Fruit fly (Drosophila melanogaster) whole organism, embryonic: ENCODE data around the gene CG2540.

ENCODE experiments used
- Ada2b ChIP-seq: fragments of 200-800 bp; sonication (Bioruptor generic); IDR thresholded peaks from 2 replicates; pipeline ENCODE4 v1.3.6; 2022; ENCODE audit warnings: missing biosample characterization, missing genetic modification characterization
- Awh ChIP-seq: fragments of 200-800 bp; sonication (Bioruptor generic); IDR thresholded peaks from 2 replicates; pipeline ENCODE4, ENCODE4 v1.3.6; 2022; ENCODE audit warnings: missing biosample characterization, missing genetic modification characterization
- B-H1 ChIP-seq: fragments of 200-800 bp; sonication (Bioruptor generic); IDR thresholded peaks from 3 replicates; pipeline ENCODE4 v1.3.6; 2022; ENCODE audit warnings: missing biosample characterization, missing genetic modification characterization
- B-H2 ChIP-seq: fragments of 200-800 bp; sonication (Bioruptor generic); optimal IDR thresholded peaks from 2 replicates; lab custom pipeline; 2018; ENCODE audit warnings: missing biosample characterization, mild to moderate bottlenecking, missing genetic modification characterization
- BEAF-32 ChIP-seq: fragments of 200-800 bp; sonication (Bioruptor generic); optimal IDR thresholded peaks from 3 replicates; lab custom pipeline; 2017; ENCODE audit warnings: missing biosample characterization, missing genetic modification characterization, mild to moderate bottlenecking, moderate library complexity, missing genetic modification reagents
- CG12071 ChIP-seq: fragments of 200-800 bp; sonication (Bioruptor generic); optimal IDR thresholded peaks from 3 replicates; lab custom pipeline; 2018; ENCODE audit warnings: missing biosample characterization, mild to moderate bottlenecking, missing genetic modification characterization
- CG1233 ChIP-seq: fragments of 200-800 bp; sonication (Bioruptor generic); optimal IDR thresholded peaks from 4 replicates; lab custom pipeline; 2018; ENCODE audit warnings: missing biosample characterization, mild to moderate bottlenecking, missing genetic modification characterization
- CG17359 ChIP-seq: fragments of 200-800 bp; sonication (Bioruptor generic); optimal IDR thresholded peaks from 3 replicates; lab custom pipeline; 2018; ENCODE audit warnings: missing biosample characterization, mild to moderate bottlenecking, missing genetic modification characterization, moderate library complexity
- CG30403 ChIP-seq: fragments of 200-800 bp; sonication (Bioruptor generic); optimal IDR thresholded peaks from 3 replicates; lab custom pipeline; 2016; ENCODE audit warnings: missing biosample characterization, missing genetic modification characterization
- CG3838 ChIP-seq: fragments of 200-800 bp; sonication (Bioruptor generic); optimal IDR thresholded peaks from 3 replicates; lab custom pipeline; 2016; ENCODE audit warnings: missing biosample characterization, missing genetic modification characterization
- CG4404 ChIP-seq: fragments of 200-800 bp; sonication (Bioruptor generic); IDR thresholded peaks from 2 replicates; pipeline ENCODE4 v1.3.6; 2022; ENCODE audit warnings: missing biosample characterization, missing genetic modification characterization
- CG8388 ChIP-seq: fragments of 200-800 bp; sonication (Bioruptor generic); optimal IDR thresholded peaks from 2 replicates; lab custom pipeline; 2019; ENCODE audit warnings: missing biosample characterization, mild to moderate bottlenecking, missing genetic modification characterization, moderate library complexity
- CTCF ChIP-seq: fragments of 200-800 bp; sonication (Bioruptor generic); optimal IDR thresholded peaks from 2 replicates; lab custom pipeline; 2017; ENCODE audit warnings: missing biosample characterization, mild to moderate bottlenecking, missing genetic modification characterization, moderate library complexity
- CkIIα-i1 ChIP-seq: fragments of 200-800 bp; sonication (Bioruptor generic); IDR thresholded peaks from 2 replicates; pipeline ENCODE4 v1.3.6; 2022; ENCODE audit warnings: missing biosample characterization, missing genetic modification characterization
- Dek ChIP-seq: fragments of 200-800 bp; sonication (Bioruptor generic); optimal IDR thresholded peaks from 3 replicates; lab custom pipeline; 2019; ENCODE audit warnings: missing biosample characterization, mild to moderate bottlenecking, missing genetic modification characterization, moderate library complexity
- Dip2 ChIP-seq: fragments of 200-800 bp; sonication (Bioruptor generic); IDR thresholded peaks from 2 replicates; pipeline ENCODE4 v1.3.6; 2022; ENCODE audit warnings: missing biosample characterization, missing genetic modification characterization
- Dll ChIP-seq: fragments of 200-800 bp; sonication (Bioruptor generic); IDR thresholded peaks from 4 replicates; pipeline ENCODE4 v1.3.6; 2022; ENCODE audit warnings: missing biosample characterization, missing genetic modification characterization; ENCODE audit not compliant: partially characterized antibody
- Fer1 ChIP-seq: fragments of 200-800 bp; sonication (Bioruptor generic); optimal IDR thresholded peaks from 2 replicates; lab custom pipeline; 2017; ENCODE audit warnings: missing biosample characterization, mild to moderate bottlenecking, missing genetic modification characterization
- HmgD ChIP-seq: fragments of 200-800 bp; sonication (Bioruptor generic); optimal IDR thresholded peaks from 3 replicates; lab custom pipeline; 2016; ENCODE audit warnings: missing biosample characterization, missing genetic modification characterization
- Lpt ChIP-seq: fragments of >200 bp; optimal IDR thresholded peaks from 2 replicates; lab custom pipeline; 2018; ENCODE audit warnings: missing biosample characterization, missing genetic modification characterization
- NC2β ChIP-seq: fragments of 200-800 bp; sonication (Bioruptor generic); optimal IDR thresholded peaks from 2 replicates; lab custom pipeline; 2016; ENCODE audit warnings: missing biosample characterization, missing genetic modification characterization
- Nf-YB ChIP-seq: fragments of 200-800 bp; sonication (Bioruptor generic); optimal IDR thresholded peaks from 3 replicates; lab custom pipeline; 2019; ENCODE audit warnings: missing biosample characterization, mild to moderate bottlenecking, missing genetic modification characterization, moderate library complexity
- Oaz ChIP-seq: fragments of 200-800 bp; sonication (Bioruptor generic); IDR thresholded peaks from 2 replicates; pipeline ENCODE4 v1.3.6; 2022; ENCODE audit warnings: missing biosample characterization, missing genetic modification characterization
- Sry-δ ChIP-seq: fragments of 200-800 bp; sonication (Bioruptor generic); optimal IDR thresholded peaks from 2 replicates; lab custom pipeline; 2016; ENCODE audit warnings: missing biosample characterization, missing genetic modification characterization
- Stat92E ChIP-seq, 3 experiments: fragments of >200 bp in 2 of 3; fragments of 200-800 bp in 1 of 3; sonication (Bioruptor generic) in 1 of 3; optimal IDR thresholded peaks; 2 replicates each; lab custom pipeline; 2017 to 2019; ENCODE audit warnings: missing biosample characterization in 3 of 3, missing genetic modification characterization in 3 of 3, mild to moderate bottlenecking in 1 of 3, moderate library complexity in 1 of 3
- Taf1 ChIP-seq: fragments of 200-800 bp; sonication (Bioruptor generic); IDR thresholded peaks from 2 replicates; pipeline ENCODE4 v1.3.6; 2022; ENCODE audit warnings: missing biosample characterization, missing genetic modification characterization
- Vsx1 ChIP-seq: fragments of 200-800 bp; sonication (Bioruptor generic); optimal IDR thresholded peaks from 2 replicates; lab custom pipeline; 2017; ENCODE audit warnings: missing biosample characterization, mild to moderate bottlenecking, missing genetic modification characterization, missing genetic modification reagents
- ab ChIP-seq: fragments of 200-800 bp; sonication (Bioruptor generic); optimal IDR thresholded peaks from 2 replicates; lab custom pipeline; 2016; ENCODE audit warnings: missing biosample characterization, missing genetic modification characterization
- ap ChIP-seq: fragments of 200-800 bp; sonication (Bioruptor generic); IDR thresholded peaks from 2 replicates; pipeline ENCODE4 v1.3.6; 2022; ENCODE audit warnings: missing biosample characterization, missing genetic modification characterization
- bab2 ChIP-seq: fragments of 200-800 bp; sonication (Bioruptor generic); optimal IDR thresholded peaks from 2 replicates; lab custom pipeline; 2016; ENCODE audit warnings: missing biosample characterization, missing genetic modification characterization
- bcd ChIP-seq: fragments of 200-800 bp; sonication (Bioruptor generic); optimal IDR thresholded peaks from 2 replicates; lab custom pipeline; 2017; ENCODE audit warnings: missing biosample characterization, mild to moderate bottlenecking, missing genetic modification characterization
- ci ChIP-seq: fragments of 200-800 bp; sonication (Bioruptor generic); IDR thresholded peaks from 3 replicates; pipeline ENCODE4 v1.3.6; 2022; ENCODE audit warnings: missing biosample characterization, missing genetic modification characterization
- eve ChIP-seq, 2 experiments: fragments of >200 bp; optimal IDR thresholded peaks; 2 replicates each; lab custom pipeline; 2017; ENCODE audit warnings: missing biosample characterization in 2 of 2, missing genetic modification characterization in 2 of 2
- gsb ChIP-seq: fragments of 200-800 bp; sonication (Bioruptor generic); IDR thresholded peaks from 2 replicates; pipeline ENCODE4 v1.3.6; 2022; ENCODE audit warnings: missing biosample characterization, missing genetic modification characterization
- kay ChIP-seq: fragments of 200-800 bp; sonication (Bioruptor generic); optimal IDR thresholded peaks from 2 replicates; lab custom pipeline; 2016; ENCODE audit warnings: missing biosample characterization, missing genetic modification characterization
- lbe ChIP-seq: fragments of 200-800 bp; sonication (Bioruptor generic); optimal IDR thresholded peaks from 2 replicates; lab custom pipeline; 2016; ENCODE audit warnings: missing biosample characterization, mild to moderate bottlenecking, missing genetic modification characterization
- lov ChIP-seq, 2 experiments: fragments of 200-800 bp in 1 of 2; fragments of >200 bp in 1 of 2; sonication (Bioruptor generic) in 1 of 2; IDR thresholded peaks in 1 of 2; optimal IDR thresholded peaks in 1 of 2; 2 replicates in 1 of 2; 3 replicates in 1 of 2; pipeline versions ENCODE4 v1.3.6 to Lab custom; 2017 to 2022; ENCODE audit warnings: missing biosample characterization in 1 of 2, missing genetic modification characterization in 1 of 2
- luna ChIP-seq: fragments of 200-800 bp; sonication (Bioruptor generic); optimal IDR thresholded peaks from 2 replicates; lab custom pipeline; 2016; ENCODE audit warnings: missing biosample characterization, missing genetic modification characterization
- p53 ChIP-seq: fragments of 200-800 bp; sonication (Bioruptor generic); optimal IDR thresholded peaks from 2 replicates; lab custom pipeline; 2016; ENCODE audit warnings: missing biosample characterization, missing genetic modification characterization
- pb ChIP-seq: fragments of 200-800 bp; sonication (Bioruptor generic); optimal IDR thresholded peaks from 3 replicates; lab custom pipeline; 2016; ENCODE audit warnings: missing biosample characterization, missing genetic modification characterization
- pfk ChIP-seq: fragments of 200-800 bp; sonication (Bioruptor generic); optimal IDR thresholded peaks from 2 replicates; lab custom pipeline; 2018; ENCODE audit warnings: missing biosample characterization, mild to moderate bottlenecking, missing genetic modification characterization, moderate library complexity
- prd ChIP-seq, 3 experiments: fragments of >200 bp in 2 of 3; fragments of 200-800 bp in 1 of 3; sonication (Bioruptor generic) in 1 of 3; optimal IDR thresholded peaks in 2 of 3; IDR thresholded peaks in 1 of 3; 2 replicates in 2 of 3; 3 replicates in 1 of 3; pipeline versions ENCODE4 v1.3.6 to Lab custom; 2017 to 2022; ENCODE audit warnings: missing biosample characterization in 1 of 3, missing genetic modification characterization in 1 of 3
- seq ChIP-seq: fragments of 200-800 bp; sonication (Bioruptor generic); IDR thresholded peaks from 2 replicates; pipeline ENCODE4 v1.3.6; 2022; ENCODE audit warnings: missing biosample characterization, missing genetic modification characterization
- sob ChIP-seq: fragments of 200-800 bp; sonication (Bioruptor generic); IDR thresholded peaks from 2 replicates; pipeline ENCODE4 v1.3.6; 2022; ENCODE audit warnings: missing biosample characterization, missing genetic modification characterization
- sr ChIP-seq: fragments of 200-800 bp; sonication (Bioruptor generic); IDR thresholded peaks from 3 replicates; pipeline ENCODE4 v1.3.6; 2022; ENCODE audit warnings: missing biosample characterization, missing genetic modification characterization
- toy ChIP-seq: fragments of 200-800 bp; sonication (Bioruptor generic); IDR thresholded peaks from 2 replicates; pipeline ENCODE4 v1.3.6; 2022; ENCODE audit warnings: missing biosample characterization, missing genetic modification characterization
- trem ChIP-seq: fragments of 200-800 bp; optimal IDR thresholded peaks from 3 replicates; lab custom pipeline; 2019; ENCODE audit warnings: missing biosample characterization, mild to moderate bottlenecking, missing genetic modification characterization, moderate library complexity
- unpg ChIP-seq: fragments of 200-800 bp; sonication (Bioruptor generic); optimal IDR thresholded peaks from 3 replicates; lab custom pipeline; 2018; ENCODE audit warnings: missing biosample characterization, mild to moderate bottlenecking, missing genetic modification characterization, moderate library complexity
- vfl ChIP-seq: fragments of 200-800 bp; sonication (Bioruptor generic); optimal IDR thresholded peaks from 2 replicates; lab custom pipeline; 2016; ENCODE audit warnings: missing biosample characterization, missing genetic modification characterization
- vvl ChIP-seq: fragments of 200-800 bp; sonication (Bioruptor generic); IDR thresholded peaks from 2 replicates; pipeline ENCODE4 v1.3.6; 2022; ENCODE audit warnings: missing biosample characterization, missing genetic modification characterization
- zfh2 ChIP-seq: fragments of 200-800 bp; sonication (Bioruptor generic); optimal IDR thresholded peaks from 2 replicates; lab custom pipeline; 2016; ENCODE audit warnings: missing biosample characterization, missing genetic modification characterization

CG2540 gene

DNA sequence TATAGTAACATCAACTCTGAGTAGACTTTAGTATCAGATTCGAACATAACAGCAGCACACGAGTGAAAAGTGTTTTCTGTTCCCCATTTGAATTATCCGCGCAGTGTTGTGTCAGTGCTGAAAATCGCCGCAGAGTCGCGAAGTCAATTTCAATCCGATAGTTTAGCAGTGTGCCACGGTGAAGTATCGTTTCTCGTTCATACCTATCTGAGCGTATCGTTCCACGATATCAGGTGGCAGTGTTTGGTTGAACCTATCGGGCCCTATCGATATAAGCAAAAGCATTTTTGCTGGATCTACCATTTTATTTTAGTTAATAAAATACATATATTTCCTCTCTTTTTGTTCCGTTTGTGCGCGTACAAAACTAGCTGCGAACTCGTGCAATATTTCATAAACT, 23.9 kb downstream of the CG2540 start, which contains the start of gene CkIalpha (continued):
- TF ChIP-seq Sry-δ (peak; percentile 98), trem (tag; lab: Kevin White, UChicago) (peak; percentile 76), BEAF-32 (GFP tag; lab: Kevin White, UChicago) (peak; percentile 98), Nf-YB (no peak), HmgD (GFP tag; lab: Kevin White, UChicago) (peak; percentile 82), Dip2 (GFP tag; lab: Robert Waterston, UW) (no peak), kay (GFP tag; lab: Kevin White, UChicago) (peak; percentile 1), ap (GFP tag; lab: Robert Waterston, UW) (no peak), gsb (GFP tag; lab: Robert Waterston, UW) (no peak), CG30403 (peak; percentile 63), CTCF (GFP tag; lab: Kevin White, UChicago) (peak; percentile 54), bcd (GFP tag; lab: Kevin White, UChicago) (peak; percentile 44), sob (GFP tag; lab: Robert Waterston, UW) (peak; percentile 83), CG4404 (GFP tag; lab: Robert Waterston, UW) (peak; percentile 36; the same call in 1 of the 2 replicates), CG1233 (GFP tag; lab: Kevin White, UChicago) (no peak), p53 (no peak), Fer1 (peak; percentile 35), Lpt (GFP tag; lab: Kevin White, UChicago) (no peak), Vsx1 (no peak), B-H2 (GFP tag; lab: Kevin White, UChicago) (peak; percentile 83), bab2 (GFP tag; lab: Kevin White, UChicago) (peak; percentile 32), CG8388 (GFP tag; lab: Kevin White, UChicago) (no peak), ci (GFP tag; lab: Robert Waterston, UW) (peak; percentile 74), pb (peak; percentile 9), Oaz (no peak), CG12071 (GFP tag; lab: Kevin White, UChicago) (no peak), CkIIα-i1 (GFP tag; lab: Robert Waterston, UW) (no peak), lbe (GFP tag; lab: Kevin White, UChicago) (peak; percentile 72), lov (optimal IDR thresholded peaks at IDR 0.05; lab: Kevin White, UChicago) (no peak), lov (GFP tag; IDR thresholded peaks at IDR 0.05; lab: Robert Waterston, UW) (no peak), Dll (peak; percentile 96), unpg (GFP tag; lab: Kevin White, UChicago) (peak; percentile 34), B-H1 (GFP tag; lab: Robert Waterston, UW) (no peak), pfk (GFP tag; lab: Kevin White, UChicago) (peak; percentile 92), Taf1 (GFP tag; lab: Robert Waterston, UW) (peak; percentile 51; the same call in 1 of the 2 replicates), vvl (GFP tag; lab: Robert Waterston, UW) (peak; percentile 78), prd (optimal IDR thresholded peaks at IDR 0.05; lab: Kevin White, UChicago) (no peak), prd (GFP tag; IDR thresholded peaks at IDR 0.05; lab: Robert Waterston, UW) (peak; percentile 37; the same call in 1 of the 3 replicates), eve (GFP tag; optimal IDR thresholded peaks at IDR 0.05; lab: Kevin White, UChicago) (no peak), seq (GFP tag; lab: Robert Waterston, UW) (no peak), CG3838 (GFP tag; lab: Kevin White, UChicago) (no peak), NC2β (peak; percentile 39), Dek (tag; lab: Kevin White, UChicago) (peak; percentile 42), ab (GFP tag; lab: Kevin White, UChicago) (no peak), vfl (GFP tag; lab: Kevin White, UChicago) (peak; percentile 57), luna (peak; percentile 66), Ada2b (GFP tag; lab: Robert Waterston, UW) (no peak), toy (0 out of 2 replicates have a peak, but pooled peaks have one; percentile 13), Stat92E (GFP tag; optimal IDR thresholded peaks at IDR 0.05; lab: Kevin White, UChicago) (no peak), Awh (GFP tag; lab: Robert Waterston, UW) (no peak), zfh2 (peak; percentile 81), sr (GFP tag; lab: Robert Waterston, UW) (no peak), CG17359 (tag; lab: Kevin White, UChicago) (no peak)
